Worm (Caenorhabditis elegans) whole organism, L4 larva: ENCODE results near the gene F28H7.3.

Experiments
- D1046.2 ChIP-seq: fragments of 200-800 bp; sonication (Bioruptor generic); IDR thresholded peaks from 2 replicates; pipeline ENCODE4 v1.3.6; 2022; ENCODE audit warnings: missing genetic modification characterization, missing compliant biosample characterization
- F26F4.8 ChIP-seq: fragments of 200-800 bp; sonication (Bioruptor generic); conservative IDR thresholded peaks from 2 replicates; pipeline ENCODE4 v1.3.6; 2022; ENCODE audit warnings: missing genetic modification characterization, missing compliant biosample characterization
- F37D6.2 ChIP-seq: sonication (generic microtip); optimal IDR thresholded peaks from 2 replicates; lab custom pipeline; 2016; ENCODE audit warnings: mild to moderate bottlenecking, missing genetic modification characterization, missing compliant biosample characterization
- F49E8.2 ChIP-seq: sonication (generic microtip); optimal IDR thresholded peaks from 2 replicates; lab custom pipeline; 2016; ENCODE audit warnings: missing compliant biosample characterization, mild to moderate bottlenecking, missing genetic modification characterization, borderline replicate concordance
- R02D3.7 ChIP-seq: fragments of 150-350 bp; sonication (generic microtip); optimal IDR thresholded peaks from 3 replicates; lab custom pipeline; 2014; ENCODE audit warnings: missing biosample characterization, missing genetic modification characterization
- Y75B8A.6 ChIP-seq: fragments of 200-800 bp; sonication (Bioruptor generic); IDR thresholded peaks from 2 replicates; pipeline ENCODE4 v1.3.6; 2022; ENCODE audit warnings: missing genetic modification reagents, missing genetic modification characterization, missing compliant biosample characterization
- ZK337.2 ChIP-seq: fragments of 200-800 bp; sonication (Bioruptor generic); IDR thresholded peaks from 2 replicates; pipeline ENCODE4 v1.3.6; 2022; ENCODE audit warnings: missing genetic modification reagents, missing genetic modification characterization, missing compliant biosample characterization
- attf-4 ChIP-seq: sonication (generic microtip); optimal IDR thresholded peaks from 3 replicates; lab custom pipeline; 2017; ENCODE audit warnings: missing biosample characterization, missing genetic modification characterization
- ceh-82 ChIP-seq: sonication (generic microtip); optimal IDR thresholded peaks from 2 replicates; lab custom pipeline; 2017; ENCODE audit warnings: missing biosample characterization, missing genetic modification characterization
- daf-16 ChIP-seq, 3 experiments: sonication (generic microtip); optimal IDR thresholded peaks; 2 replicates each; lab custom pipeline; 2016 to 2017; ENCODE audit warnings: missing genetic modification characterization in 3 of 3, missing genetic modification reagents in 3 of 3, mild to moderate bottlenecking in 2 of 3, missing compliant biosample characterization in 2 of 3, missing biosample characterization in 1 of 3, moderate library complexity in 1 of 3
- daf-19 ChIP-seq: fragments of 200-800 bp; sonication (Bioruptor generic); conservative IDR thresholded peaks from 2 replicates; pipeline ENCODE4 v1.3.6; 2022; ENCODE audit warnings: missing genetic modification characterization, missing compliant biosample characterization
- daf-8 ChIP-seq: fragments of 200-800 bp; sonication (Bioruptor generic); IDR thresholded peaks from 2 replicates; pipeline ENCODE4 v1.3.6; 2022; ENCODE audit warnings: missing genetic modification characterization, missing compliant biosample characterization
- dmd-6 ChIP-seq: fragments of 200-800 bp; sonication (Bioruptor generic); IDR thresholded peaks from 2 replicates; pipeline ENCODE4 v1.3.6; 2022; ENCODE audit warnings: missing genetic modification reagents, missing genetic modification characterization, missing compliant biosample characterization
- dmd-8 ChIP-seq: fragments of 200-800 bp; sonication (Bioruptor generic); IDR thresholded peaks from 2 replicates; pipeline ENCODE4 v1.3.6; 2022; ENCODE audit warnings: missing genetic modification characterization, missing compliant biosample characterization
- dpl-1 ChIP-seq: fragments of 150-350 bp; optimal IDR thresholded peaks from 2 replicates; lab custom pipeline; 2014; ENCODE audit warnings: missing biosample characterization, missing genetic modification reagents, missing genetic modification characterization
- dve-1 ChIP-seq: sonication (generic microtip); optimal IDR thresholded peaks from 2 replicates; lab custom pipeline; 2017; ENCODE audit warnings: antibody characterized with exemption, mild to moderate bottlenecking, missing genetic modification characterization, missing compliant biosample characterization; ENCODE audit not compliant: insufficient read depth
- gei-8 ChIP-seq: fragments of 200-800 bp; sonication (Bioruptor generic); optimal IDR thresholded peaks from 2 replicates; lab custom pipeline; 2018; ENCODE audit warnings: mild to moderate bottlenecking, missing genetic modification characterization, missing compliant biosample characterization
- lim-7 ChIP-seq: fragments of 200-800 bp; sonication (Bioruptor generic); IDR thresholded peaks from 2 replicates; pipeline ENCODE4 v1.3.6; 2022; ENCODE audit warnings: missing genetic modification characterization, missing compliant biosample characterization
- lin-1 ChIP-seq: fragments of 200-800 bp; sonication (Bioruptor generic); IDR thresholded peaks from 2 replicates; pipeline ENCODE4 v1.3.6; 2022; ENCODE audit warnings: missing genetic modification reagents, missing genetic modification characterization, missing compliant biosample characterization
- lir-3 ChIP-seq: sonication (generic microtip); optimal IDR thresholded peaks from 2 replicates; lab custom pipeline; 2016; ENCODE audit warnings: mild to moderate bottlenecking, missing genetic modification characterization, missing compliant biosample characterization
- mdl-1 ChIP-seq, 2 experiments: fragments of 150-350 bp in 1 of 2; sonication (generic microtip) in 1 of 2; optimal IDR thresholded peaks; 2 replicates each; lab custom pipeline; 2014 to 2017; ENCODE audit warnings: missing biosample characterization in 2 of 2, missing genetic modification characterization in 2 of 2
- nhr-111 ChIP-seq: fragments of 200-800 bp; sonication (Bioruptor generic); optimal IDR thresholded peaks from 2 replicates; lab custom pipeline; 2018; ENCODE audit warnings: mild to moderate bottlenecking, missing genetic modification characterization, missing compliant biosample characterization
- nhr-28 ChIP-seq: fragments of 150-350 bp; optimal IDR thresholded peaks from 2 replicates; lab custom pipeline; 2014; ENCODE audit warnings: missing biosample characterization, missing genetic modification characterization
- nhr-48 ChIP-seq: sonication (generic microtip); optimal IDR thresholded peaks from 2 replicates; lab custom pipeline; 2016; ENCODE audit warnings: mild to moderate bottlenecking, missing genetic modification characterization, missing compliant biosample characterization
- nhr-6 ChIP-seq: fragments of 150-350 bp; optimal IDR thresholded peaks from 2 replicates; lab custom pipeline; 2014; ENCODE audit warnings: missing biosample characterization, missing genetic modification characterization
- php-3 ChIP-seq: fragments of 200-800 bp; sonication (Bioruptor generic); IDR thresholded peaks from 2 replicates; pipeline ENCODE4 v1.3.6; 2022; ENCODE audit warnings: missing genetic modification reagents, missing genetic modification characterization, missing compliant biosample characterization
- rbr-2 ChIP-seq: sonication (generic microtip); optimal IDR thresholded peaks from 2 replicates; lab custom pipeline; 2016; ENCODE audit warnings: missing genotype, missing genetic modification characterization, missing compliant biosample characterization
- sdz-12 ChIP-seq: fragments of 200-800 bp; sonication (Bioruptor generic); optimal IDR thresholded peaks from 2 replicates; lab custom pipeline; 2018; ENCODE audit warnings: mild to moderate bottlenecking, missing genetic modification characterization, missing compliant biosample characterization
- set-16 ChIP-seq: fragments of 200-800 bp; sonication (Bioruptor generic); IDR thresholded peaks from 2 replicates; pipeline ENCODE4 v1.3.6; 2022; ENCODE audit warnings: missing genetic modification reagents, missing genetic modification characterization, missing compliant biosample characterization
- snpc-4 ChIP-seq: fragments of 150-350 bp; optimal IDR thresholded peaks from 2 replicates; lab custom pipeline; 2014; ENCODE audit warnings: missing biosample characterization, missing genetic modification characterization
- spr-1 ChIP-seq: sonication (generic microtip); optimal IDR thresholded peaks from 2 replicates; lab custom pipeline; 2016; ENCODE audit warnings: mild to moderate bottlenecking, missing genetic modification characterization, missing compliant biosample characterization
- unc-39 ChIP-seq: sonication (generic microtip); optimal IDR thresholded peaks from 2 replicates; lab custom pipeline; 2017; ENCODE audit warnings: missing biosample characterization, missing genetic modification characterization
- unc-62 ChIP-seq, 3 experiments: fragments of 150-350 bp in 1 of 3; sonication (generic microtip); optimal IDR thresholded peaks in 2 of 3; peaks in 1 of 3; 1 replicate in 1 of 3; 2 replicates in 2 of 3; lab custom pipeline; 2014 to 2017; ENCODE audit warnings: missing biosample characterization in 3 of 3, missing genetic modification characterization in 3 of 3, missing genetic modification reagents in 3 of 3, missing genotype in 1 of 3
- zag-1 ChIP-seq: fragments of 150-350 bp; optimal IDR thresholded peaks from 2 replicates; lab custom pipeline; 2014; ENCODE audit warnings: missing biosample characterization, missing genetic modification characterization
- zip-11 ChIP-seq: fragments of 200-800 bp; sonication (Bioruptor generic); IDR thresholded peaks from 2 replicates; pipeline ENCODE4 v1.3.6; 2022; ENCODE audit warnings: missing genetic modification characterization, missing compliant biosample characterization
- ztf-7 ChIP-seq: fragments of 150-350 bp; optimal IDR thresholded peaks from 2 replicates; lab custom pipeline; 2014; ENCODE audit warnings: missing biosample characterization, missing genetic modification characterization

F28H7.3 gene

ce11 chrV:10798090-10798489, 47.5 kb upstream of the F28H7.3 start, which contains the start of gene srh-184:
srh-184 (minus strand) TSS chrV:10798190.
- TF ChIP-seq php-3 (GFP tag; lab: Robert Waterston, UW), result no peak
- no peak for TF ChIP-seq nhr-111 (GFP tag; lab: Kevin White, UChicago)
- TF ChIP-seq ZK337.2, result no peak
- no peak for TF ChIP-seq dve-1 (tag; lab: Kevin White, UChicago)
- no peak for TF ChIP-seq F26F4.8 (GFP tag; lab: Robert Waterston, UW)
- no peak for TF ChIP-seq lir-3 (tag; lab: Kevin White, UChicago)
- no peak for TF ChIP-seq lim-7
- TF ChIP-seq lin-1 (GFP tag; lab: Robert Waterston, UW), result no peak
- TF ChIP-seq dpl-1, result no peak

ce11 chrV:10795494-10795893, 44.9 kb upstream of the F28H7.3 start, which contains the start of gene D1054.19:
D1054.19 (plus strand) TSS chrV:10795794.
- no peak for TF ChIP-seq rbr-2 (tag; lab: Kevin White, UChicago)

- TF ChIP-seq ZK337.2, result no peak
- TF ChIP-seq spr-1, result no peak
- peak; percentile 88; the same call in 1 of the 2 replicates for TF ChIP-seq set-16 (GFP tag; lab: Robert Waterston, UW)
- TF ChIP-seq unc-39 (tag; lab: Kevin White, UChicago), result no peak
- no peak for TF ChIP-seq unc-62 (GFP tag; optimal IDR thresholded peaks at IDR 0.05 in 1 of 2; lab: Kevin White, UChicago)
- TF ChIP-seq unc-62 (tag; optimal IDR thresholded peaks at IDR 0.05; lab: Kevin White, UChicago), result no peak
Measured at ce11 chrV:10794463-10794862, 43.9 kb upstream of the F28H7.3 start.

ce11 chrV:10793498-10793897, 42.9 kb upstream of the F28H7.3 start, which contains the start of gene ule-3:
ule-3 (plus strand) TSS chrV:10793798.
- TF ChIP-seq unc-62 (GFP tag; optimal IDR thresholded peaks at IDR 0.05 in 1 of 2; lab: Kevin White, UChicago) (peak in 1 of 2 experiments; percentile 32), unc-62 (tag; optimal IDR thresholded peaks at IDR 0.05; lab: Kevin White, UChicago) (no peak), gei-8 (GFP tag; lab: Kevin White, UChicago) (no peak), nhr-6 (tag; lab: Kevin White, UChicago) (no peak)

- TF ChIP-seq daf-8 (GFP tag; lab: Robert Waterston, UW) (no peak), F37D6.2 (no peak), dve-1 (tag; lab: Kevin White, UChicago) (no peak), mdl-1 (tag; optimal IDR thresholded peaks at IDR 0.05; lab: Kevin White, UChicago) (no peak)
Measured at ce11 chrV:10792775-10793174, 42.2 kb upstream of the F28H7.3 start, which contains the start of gene D1054.10. D1054.10 (minus strand) TSS chrV:10792875.

ce11 chrV:10790921-10791320, 40.3 kb upstream of the F28H7.3 start, which contains the start of gene D1054.9:
D1054.9 (minus strand) TSS chrV:10791057.
- no peak for TF ChIP-seq D1046.2 (GFP tag; lab: Robert Waterston, UW)
- no peak for TF ChIP-seq F49E8.2 (tag; lab: Kevin White, UChicago)
- TF ChIP-seq set-16 (GFP tag; lab: Robert Waterston, UW), result peak; percentile 69

- TF ChIP-seq nhr-28 (tag; lab: Kevin White, UChicago) (peak; percentile 2), daf-19 (GFP tag; lab: Robert Waterston, UW) (no peak), Y75B8A.6 (no peak)
Measured at ce11 chrV:10784011-10784410, 33.4 kb upstream of the F28H7.3 start, which contains the start of gene D1054.8. D1054.8 (plus strand) TSS chrV:10784311.

ce11 chrV:10776528-10777055, 26.0 kb upstream of the F28H7.3 start, which contains the start of gene D1054.5:
D1054.5 (minus strand) TSS chrV:10776578.
- TF ChIP-seq dmd-6 (GFP tag; lab: Robert Waterston, UW) (peak; percentile 65), nhr-28 (tag; lab: Kevin White, UChicago) (peak; percentile 56), attf-4 (tag; lab: Kevin White, UChicago) (no peak), dve-1 (tag; lab: Kevin White, UChicago) (peak; percentile 68), ztf-7 (tag; lab: Kevin White, UChicago) (peak; percentile 4), zip-11 (GFP tag; lab: Robert Waterston, UW) (no peak), lim-7 (no peak), sdz-12 (GFP tag; lab: Kevin White, UChicago) (no peak), ceh-82 (tag; lab: Kevin White, UChicago) (no peak), set-16 (GFP tag; lab: Robert Waterston, UW) (no peak), R02D3.7 (tag; lab: Kevin White, UChicago) (no peak), zag-1 (tag; lab: Kevin White, UChicago) (no peak), daf-16 (GFP tag; optimal IDR thresholded peaks at IDR 0.05; lab: Kevin White, UChicago) (no peak), daf-16 (tag; optimal IDR thresholded peaks at IDR 0.05; lab: Kevin White, UChicago) (peak; percentile 92), dmd-8 (no peak), nhr-48 (peak; percentile 65), snpc-4 (tag; lab: Kevin White, UChicago) (no peak)
